Worm (Caenorhabditis elegans) whole organism, mixed stage, embryonic: ENCODE measurements around the gene K09D9.3.

ENCODE experiments used
- M03D4.4 ChIP-seq: sonication (generic microtip); optimal IDR thresholded peaks from 2 replicates; lab custom pipeline; 2017; ENCODE audit warnings: mild to moderate bottlenecking, missing genetic modification characterization, missing compliant biosample characterization
- bed-3 ChIP-seq: fragments of 200-800 bp; sonication (Bioruptor generic); optimal IDR thresholded peaks from 3 replicates; lab custom pipeline; 2018; ENCODE audit warnings: mild to moderate bottlenecking, missing genetic modification characterization, moderate library complexity, missing compliant biosample characterization
- blmp-1 ChIP-seq: fragments of 150-350 bp; optimal IDR thresholded peaks from 2 replicates; lab custom pipeline; 2014; ENCODE audit warnings: missing biosample characterization, missing genetic modification characterization
- ceh-39 ChIP-seq: fragments of 150-350 bp; optimal IDR thresholded peaks from 2 replicates; lab custom pipeline; 2014; ENCODE audit warnings: missing biosample characterization, missing genetic modification characterization
- ceh-43 ChIP-seq: fragments of 200-800 bp; sonication (Bioruptor generic); optimal IDR thresholded peaks from 2 replicates; lab custom pipeline; 2018; ENCODE audit warnings: mild to moderate bottlenecking, missing genetic modification characterization, moderate library complexity, missing compliant biosample characterization
- ceh-83 ChIP-seq: fragments of 200-800 bp; sonication (Bioruptor generic); optimal IDR thresholded peaks from 2 replicates; lab custom pipeline; 2018; ENCODE audit warnings: mild to moderate bottlenecking, missing genetic modification characterization, missing compliant biosample characterization
- ces-1 ChIP-seq: fragments of 150-350 bp; optimal IDR thresholded peaks from 2 replicates; lab custom pipeline; 2014; ENCODE audit warnings: missing biosample characterization, missing genetic modification reagents, missing genetic modification characterization
- cnd-1 ChIP-seq: fragments of 200-800 bp; sonication (Bioruptor generic); optimal IDR thresholded peaks from 2 replicates; lab custom pipeline; 2018; ENCODE audit warnings: mild to moderate bottlenecking, missing genetic modification characterization, missing compliant biosample characterization
- drap-1 ChIP-seq: fragments of 200-800 bp; sonication (Bioruptor generic); optimal IDR thresholded peaks from 3 replicates; lab custom pipeline; 2018; ENCODE audit warnings: mild to moderate bottlenecking, missing genetic modification characterization, missing compliant biosample characterization
- elt-1 ChIP-seq: sonication (generic microtip); optimal IDR thresholded peaks from 2 replicates; lab custom pipeline; 2017; ENCODE audit warnings: missing genetic modification characterization, mild to moderate bottlenecking, missing compliant biosample characterization, antibody characterized with exemption, moderate library complexity, borderline replicate concordance; ENCODE audit not compliant: insufficient read depth
- elt-3 ChIP-seq: fragments of 150-350 bp; optimal IDR thresholded peaks from 2 replicates; lab custom pipeline; 2014; ENCODE audit warnings: missing biosample characterization, missing genetic modification characterization
- flh-1 ChIP-seq: fragments of 200-800 bp; sonication (Bioruptor generic); optimal IDR thresholded peaks from 2 replicates; lab custom pipeline; 2018; ENCODE audit warnings: mild to moderate bottlenecking, missing genetic modification characterization, moderate library complexity, missing compliant biosample characterization
- ham-2 ChIP-seq: fragments of 200-800 bp; sonication (Bioruptor generic); optimal IDR thresholded peaks from 2 replicates; lab custom pipeline; 2018; ENCODE audit warnings: mild to moderate bottlenecking, missing genetic modification characterization, missing compliant biosample characterization
- hlh-1 ChIP-seq: fragments of 150-350 bp; optimal IDR thresholded peaks from 2 replicates; lab custom pipeline; 2014; ENCODE audit warnings: missing biosample characterization, missing genetic modification reagents, missing genetic modification characterization
- lin-13 ChIP-seq: fragments of 150-350 bp; optimal IDR thresholded peaks from 2 replicates; lab custom pipeline; 2014; ENCODE audit warnings: missing biosample characterization, missing genetic modification characterization
- lin-32 ChIP-seq: fragments of 200-800 bp; sonication (Bioruptor generic); optimal IDR thresholded peaks from 2 replicates; lab custom pipeline; 2018; ENCODE audit warnings: mild to moderate bottlenecking, missing genetic modification characterization, missing compliant biosample characterization
- lsy-2 ChIP-seq: fragments of 150-350 bp; optimal IDR thresholded peaks from 2 replicates; lab custom pipeline; 2014; ENCODE audit warnings: missing biosample characterization, missing genetic modification characterization
- mab-5 ChIP-seq: fragments of 150-350 bp; optimal IDR thresholded peaks from 2 replicates; lab custom pipeline; 2014; ENCODE audit warnings: missing biosample characterization, missing genetic modification characterization
- mep-1 ChIP-seq: fragments of 150-350 bp; optimal IDR thresholded peaks from 2 replicates; lab custom pipeline; 2017; ENCODE audit warnings: missing biosample characterization, missing genetic modification reagents, missing genetic modification characterization, inconsistent platforms
- mls-2 ChIP-seq: sonication (generic microtip); optimal IDR thresholded peaks from 2 replicates; lab custom pipeline; 2016; ENCODE audit warnings: mild to moderate bottlenecking, missing genetic modification characterization, moderate library complexity, missing compliant biosample characterization
- nhr-12 ChIP-seq: fragments of 150-350 bp; optimal IDR thresholded peaks from 2 replicates; lab custom pipeline; 2014; ENCODE audit warnings: missing biosample characterization, missing genetic modification characterization
- nhr-2 ChIP-seq: fragments of 150-350 bp; optimal IDR thresholded peaks from 2 replicates; lab custom pipeline; 2014; ENCODE audit warnings: missing biosample characterization, missing genetic modification characterization
- nhr-237 ChIP-seq: fragments of 150-350 bp; optimal IDR thresholded peaks from 2 replicates; lab custom pipeline; 2014; ENCODE audit warnings: missing biosample characterization, missing genetic modification characterization
- nhr-76 ChIP-seq: sonication (generic microtip); optimal IDR thresholded peaks from 2 replicates; lab custom pipeline; 2017; ENCODE audit warnings: missing biosample characterization, missing genetic modification characterization
- pha-4 ChIP-seq: fragments of 150-350 bp; optimal IDR thresholded peaks from 2 replicates; lab custom pipeline; 2018; ENCODE audit warnings: missing biosample characterization, missing genetic modification reagents, missing genetic modification characterization
- sem-2 ChIP-seq: fragments of 200-800 bp; sonication (Bioruptor generic); optimal IDR thresholded peaks from 2 replicates; lab custom pipeline; 2018; ENCODE audit warnings: mild to moderate bottlenecking, missing genetic modification characterization, missing compliant biosample characterization
- sptf-1 ChIP-seq: sonication (generic microtip); optimal IDR thresholded peaks from 2 replicates; lab custom pipeline; 2017; ENCODE audit warnings: mild to moderate bottlenecking, missing genetic modification characterization, moderate library complexity, missing compliant biosample characterization
- unc-120 ChIP-seq: sonication (generic microtip); optimal IDR thresholded peaks from 2 replicates; lab custom pipeline; 2017; ENCODE audit warnings: missing genetic modification characterization, missing compliant biosample characterization; ENCODE audit not compliant: poor library complexity, severe bottlenecking
- unc-39 ChIP-seq: fragments of 150-350 bp; optimal IDR thresholded peaks from 2 replicates; lab custom pipeline; 2014; ENCODE audit warnings: missing biosample characterization, missing genetic modification characterization
- unc-62 ChIP-seq: fragments of 150-350 bp; optimal IDR thresholded peaks from 2 replicates; lab custom pipeline; 2014; ENCODE audit warnings: missing biosample characterization, missing genetic modification reagents, missing genetic modification characterization
- zip-8 ChIP-seq: fragments of 150-350 bp; optimal IDR thresholded peaks from 2 replicates; lab custom pipeline; 2014; ENCODE audit warnings: missing biosample characterization, missing genetic modification characterization
- ztf-11 ChIP-seq: fragments of 150-350 bp; optimal IDR thresholded peaks from 2 replicates; lab custom pipeline; 2014; ENCODE audit warnings: missing biosample characterization, missing genetic modification characterization

Gene K09D9.3

ce11 chrV:4019188-4019587 lies at the start of gene K09D9.3:
Gene K09D9.3, plus strand, starts transcription at chrV:4019488.
- TF ChIP-seq sem-2 (GFP tag; lab: Kevin White, UChicago): no peak
- peak; percentile 65 for TF ChIP-seq zip-8

- TF ChIP-seq lin-13 (tag; lab: Kevin White, UChicago) (no peak), elt-3 (tag; lab: Kevin White, UChicago) (no peak), pha-4 (tag; lab: Kevin White, UChicago) (no peak), ceh-39 (tag; lab: Kevin White, UChicago) (no peak), cnd-1 (no peak), nhr-2 (tag; lab: Kevin White, UChicago) (no peak), M03D4.4 (no peak), nhr-76 (tag; lab: Kevin White, UChicago) (no peak), hlh-1 (tag; lab: Kevin White, UChicago) (no peak), unc-120 (tag; lab: Kevin White, UChicago) (no peak), sptf-1 (no peak), mab-5 (tag; lab: Kevin White, UChicago) (no peak), ces-1 (no peak)
- TF ChIP-seq, all 35 proteins: peak for 0
Observed at ce11 chrV:3969664-3970063, 49.6 kb upstream of the K09D9.3 start.

ce11 chrV:3970410-3970809 lies 48.9 kb upstream of the K09D9.3 start, which contains the start of gene cyp-34A9:
Gene cyp-34A9, minus strand, starts transcription at chrV:3970540.
- no peak for TF ChIP-seq unc-120 (tag; lab: Kevin White, UChicago)
- no peak for TF ChIP-seq ceh-39 (tag; lab: Kevin White, UChicago)
- no peak for TF ChIP-seq sem-2 (GFP tag; lab: Kevin White, UChicago)
- no peak for TF ChIP-seq flh-1 (GFP tag; lab: Kevin White, UChicago)
- no peak for TF ChIP-seq ceh-43 (GFP tag; lab: Kevin White, UChicago)
- TF ChIP-seq ceh-83 (GFP tag; lab: Kevin White, UChicago): no peak
- TF ChIP-seq nhr-76 (tag; lab: Kevin White, UChicago): no peak
- TF ChIP-seq ztf-11 (tag; lab: Kevin White, UChicago): no peak
- no peak for TF ChIP-seq bed-3 (GFP tag; lab: Kevin White, UChicago)
- TF ChIP-seq drap-1 (GFP tag; lab: Kevin White, UChicago): no peak
- no peak for TF ChIP-seq mls-2 (tag; lab: Kevin White, UChicago)
- TF ChIP-seq M03D4.4: no peak
- TF ChIP-seq nhr-12 (tag; lab: Kevin White, UChicago): no peak
- no peak for TF ChIP-seq nhr-237 (tag; lab: Kevin White, UChicago)
- TF ChIP-seq zip-8: no peak
- no peak for TF ChIP-seq lin-32 (GFP tag; lab: Kevin White, UChicago)

ce11 chrV:3972846-3973245 lies 46.4 kb upstream of the K09D9.3 start, which contains the start of gene cyp-34A10:
Gene cyp-34A10, minus strand, starts transcription at chrV:3972991.
- TF ChIP-seq unc-39 (tag; lab: Kevin White, UChicago) (no peak), lin-32 (GFP tag; lab: Kevin White, UChicago) (no peak), ham-2 (no peak), elt-1 (no peak), unc-62 (no peak), elt-3 (tag; lab: Kevin White, UChicago) (no peak), blmp-1 (tag; lab: Kevin White, UChicago) (no peak), sptf-1 (no peak), drap-1 (GFP tag; lab: Kevin White, UChicago) (no peak), pha-4 (tag; lab: Kevin White, UChicago) (no peak)

- no peak for TF ChIP-seq ceh-43 (GFP tag; lab: Kevin White, UChicago)
- no peak for TF ChIP-seq nhr-76 (tag; lab: Kevin White, UChicago)
- no peak for TF ChIP-seq ham-2
- TF ChIP-seq mep-1: no peak
- TF ChIP-seq pha-4 (tag; lab: Kevin White, UChicago): no peak
- TF ChIP-seq unc-39 (tag; lab: Kevin White, UChicago): no peak
- TF ChIP-seq blmp-1 (tag; lab: Kevin White, UChicago): no peak
- no peak for TF ChIP-seq ces-1
- TF ChIP-seq bed-3 (GFP tag; lab: Kevin White, UChicago): no peak
- no peak for TF ChIP-seq lsy-2 (tag; lab: Kevin White, UChicago)
- no peak for TF ChIP-seq lin-13 (tag; lab: Kevin White, UChicago)
- no peak for TF ChIP-seq nhr-237 (tag; lab: Kevin White, UChicago)
- no peak for TF ChIP-seq sem-2 (GFP tag; lab: Kevin White, UChicago)
- no peak for TF ChIP-seq unc-120 (tag; lab: Kevin White, UChicago)
- no peak for TF ChIP-seq elt-1
- no peak for TF ChIP-seq zip-8
- TF ChIP-seq ceh-83 (GFP tag; lab: Kevin White, UChicago): no peak
- TF ChIP-seq, all 35 proteins: peak for 0
Observed at ce11 chrV:3974361-3974760, 44.9 kb upstream of the K09D9.3 start, which contains the start of gene str-82. Gene str-82, plus strand, starts transcription at chrV:3974661.
